Worm (Caenorhabditis elegans): ENCODE measurements around the gene nxf-1.

The nxf-1 gene

ce11 chrV:14419855-14420254, 5.0 kb upstream of the nxf-1 start:
- no peak for TF ChIP-seq F10B5.3 (tag; optimal IDR thresholded peaks at IDR 0.05)
- TF ChIP-seq attf-4 (tag; optimal IDR thresholded peaks at IDR 0.05) = no peak
- no peak for TF ChIP-seq T26A8.4 (GFP tag; IDR thresholded peaks at IDR 0.05)
- TF ChIP-seq lin-38 (GFP tag; IDR thresholded peaks at IDR 0.05) = peak; percentile 26; the same call in 1 of the 2 replicates
- no peak for TF ChIP-seq madf-9 (GFP tag; conservative IDR thresholded peaks at IDR 0.05)

- TF ChIP-seq Y75B8A.6 (GFP tag; IDR thresholded peaks at IDR 0.05) = no peak
- no peak for TF ChIP-seq ama-1 (optimal IDR thresholded peaks at IDR 0.05)
- TF ChIP-seq lsy-2 (tag; optimal IDR thresholded peaks at IDR 0.05) = peak in 1 of 2 experiments; percentile 19
- no peak for TF ChIP-seq pqm-1 (tag; optimal IDR thresholded peaks at IDR 0.05)
- peak in 1 of 2 experiments; percentile 19 for TF ChIP-seq unc-62 (GFP tag; optimal IDR thresholded peaks at IDR 0.05 in 1 of 2)
- no peak for TF ChIP-seq unc-62 (tag; optimal IDR thresholded peaks at IDR 0.05)
- TF ChIP-seq madf-5 (GFP tag; IDR thresholded peaks at IDR 0.05) = no peak
- TF ChIP-seq R02D3.7 (tag; optimal IDR thresholded peaks at IDR 0.05) = peak; percentile 39
Observed at ce11 chrV:14417735-14418134, 2.9 kb upstream of the nxf-1 start, which contains the start of the genes nxf-2 and set-31. TSS of gene nxf-2 (minus strand) at chrV:14417835. TSS of gene set-31 (plus strand) at chrV:14417903.

- TF ChIP-seq lin-29 (GFP tag; IDR thresholded peaks at IDR 0.05) (no peak), zip-11 (GFP tag; IDR thresholded peaks at IDR 0.05) (no peak), nhr-6 (tag; optimal IDR thresholded peaks at IDR 0.05) (peak; percentile 81), hlh-11 (tag; optimal IDR thresholded peaks at IDR 0.05) (peak; percentile 8), hmg-1.1 (GFP tag; IDR thresholded peaks at IDR 0.05) (no peak), lin-15B (tag; optimal IDR thresholded peaks at IDR 0.05) (no peak), daf-16 (GFP tag; optimal IDR thresholded peaks at IDR 0.05) (no peak), daf-16 (tag; optimal IDR thresholded peaks at IDR 0.05) (no peak), nhr-25 (tag; optimal IDR thresholded peaks at IDR 0.05; ENCODE audit: borderline replicate concordance, insufficient read depth) (no peak), daf-19 (GFP tag; conservative IDR thresholded peaks at IDR 0.05) (no peak), hlh-30 (tag; optimal IDR thresholded peaks at IDR 0.05; ENCODE audit: insufficient read depth) (peak; percentile 14), lir-3 (tag; optimal IDR thresholded peaks at IDR 0.05) (no peak), zip-2 (tag; optimal IDR thresholded peaks at IDR 0.05) (no peak), lim-7 (GFP tag; IDR thresholded peaks at IDR 0.05) (no peak), pqm-1 (tag; optimal IDR thresholded peaks at IDR 0.05) (peak; percentile 81), set-16 (GFP tag; IDR thresholded peaks at IDR 0.05) (no peak), fkh-10 (GFP tag; optimal IDR thresholded peaks at IDR 0.05) (no peak), unc-130 (GFP tag; optimal IDR thresholded peaks at IDR 0.05) (no peak), unc-39 (tag; optimal IDR thresholded peaks at IDR 0.05) (no peak), nhr-10 (tag; optimal IDR thresholded peaks at IDR 0.05) (no peak), dmd-6 (GFP tag; IDR thresholded peaks at IDR 0.05) (peak; percentile 66), dve-1 (tag; optimal IDR thresholded peaks at IDR 0.05; ENCODE audit: insufficient read depth) (peak; percentile 61), snpc-4 (tag; optimal IDR thresholded peaks at IDR 0.05) (no peak), R02D3.7 (tag; optimal IDR thresholded peaks at IDR 0.05) (no peak), nhr-28 (tag; optimal IDR thresholded peaks at IDR 0.05) (peak; percentile 55)
Observed at ce11 chrV:14414032-14414431, 782 bp downstream of the nxf-1 start.

ce11 chrV:14411989-14412388, 2.8 kb downstream of the nxf-1 start:
- TF ChIP-seq lim-7 (GFP tag; IDR thresholded peaks at IDR 0.05) (0 out of 2 replicates have a peak, but pooled peaks have one; percentile 45), arid-1 (GFP tag; conservative IDR thresholded peaks at IDR 0.05) (0 out of 2 replicates have a peak, but pooled peaks have one; percentile 40), daf-16 (GFP tag; optimal IDR thresholded peaks at IDR 0.05) (no peak), daf-16 (tag; optimal IDR thresholded peaks at IDR 0.05) (no peak), mdt-29 (GFP tag; IDR thresholded peaks at IDR 0.05) (no peak), ama-1 (optimal IDR thresholded peaks at IDR 0.05) (peak; percentile 45), F10B5.3 (tag; optimal IDR thresholded peaks at IDR 0.05) (no peak), lin-38 (GFP tag; IDR thresholded peaks at IDR 0.05) (peak; percentile 35; the same call in 1 of the 2 replicates), mes-2 (tag; optimal IDR thresholded peaks at IDR 0.05; ENCODE audit: poor library complexity, severe bottlenecking) (peak; percentile 35)
